Fruit fly (Drosophila melanogaster) whole organism, wandering third instar larva: ENCODE data around the gene CG17141.

Experiments used
- Abd-B ChIP-seq: fragments of >200 bp; optimal IDR thresholded peaks from 2 replicates; lab custom pipeline; 2017; ENCODE audit warnings: missing biosample characterization, missing genetic modification characterization
- CG9705 ChIP-seq: fragments of 200-800 bp; sonication (Bioruptor generic); optimal IDR thresholded peaks from 2 replicates; lab custom pipeline; 2018; ENCODE audit warnings: missing biosample characterization, mild to moderate bottlenecking, missing genetic modification characterization
- CrebA ChIP-seq: fragments of 200-800 bp; sonication (Bioruptor generic); optimal IDR thresholded peaks from 2 replicates; lab custom pipeline; 2016; ENCODE audit warnings: missing biosample characterization, mild to moderate bottlenecking, missing genetic modification characterization, borderline replicate concordance
- Dif ChIP-seq: fragments of 200-275, 200-300 bp; sonication (Bioruptor generic); optimal IDR thresholded peaks from 2 replicates; lab custom pipeline; 2018; ENCODE audit warnings: missing biosample characterization, missing genetic modification characterization; ENCODE audit not compliant: partially characterized antibody
- Hr83 ChIP-seq: fragments of 200-300 bp; sonication (Bioruptor generic); optimal IDR thresholded peaks from 2 replicates; lab custom pipeline; 2016; ENCODE audit warnings: missing biosample characterization, mild to moderate bottlenecking, missing genetic modification characterization, moderate library complexity; ENCODE audit not compliant: poor library complexity, severe bottlenecking
- Jra ChIP-seq: sonication (Bioruptor generic); optimal IDR thresholded peaks from 2 replicates; lab custom pipeline; 2016; ENCODE audit warnings: missing biosample characterization, missing genetic modification characterization
- Mio ChIP-seq: sonication (Bioruptor generic); optimal IDR thresholded peaks from 2 replicates; lab custom pipeline; 2016; ENCODE audit warnings: missing biosample characterization, missing genetic modification characterization
- Myc ChIP-seq: fragments of >200 bp; optimal IDR thresholded peaks from 2 replicates; lab custom pipeline; 2017
- N ChIP-seq: fragments of >200 bp; optimal IDR thresholded peaks from 2 replicates; lab custom pipeline; 2018; ENCODE audit warnings: missing biosample characterization, missing external identifiers, missing genetic modification characterization
- OdsH ChIP-seq: fragments of 200-800 bp; sonication (Bioruptor generic); optimal IDR thresholded peaks from 2 replicates; lab custom pipeline; 2016; ENCODE audit warnings: missing biosample characterization, mild to moderate bottlenecking, missing genetic modification characterization
- Rel ChIP-seq, 2 experiments: fragments of 200-800 bp; sonication (Bioruptor generic) in 1 of 2; optimal IDR thresholded peaks; 2 replicates in 1 of 2; 3 replicates in 1 of 2; lab custom pipeline; 2016 to 2019; ENCODE audit warnings: mild to moderate bottlenecking in 2 of 2, missing biosample characterization in 2 of 2, missing genetic modification characterization in 2 of 2, moderate library complexity in 1 of 2
- Sp1 ChIP-seq: fragments of 200-800 bp; sonication (Bioruptor generic); optimal IDR thresholded peaks from 3 replicates; lab custom pipeline; 2019; ENCODE audit warnings: missing biosample characterization, mild to moderate bottlenecking, missing genetic modification characterization, moderate library complexity
- Vsx2 ChIP-seq: fragments of 200-300, 225-300 bp; sonication (Bioruptor generic); optimal IDR thresholded peaks from 2 replicates; lab custom pipeline; 2018; ENCODE audit warnings: missing biosample characterization, missing genetic modification characterization; ENCODE audit not compliant: partially characterized antibody
- br ChIP-seq: fragments of 200-800 bp; sonication (Bioruptor generic); optimal IDR thresholded peaks from 2 replicates; lab custom pipeline; 2016; ENCODE audit warnings: missing biosample characterization, missing genetic modification characterization
- dl ChIP-seq, 2 experiments: fragments of 175-275, 200-275 bp in 1 of 2; fragments of 200-275 bp in 1 of 2; sonication (Bioruptor generic); optimal IDR thresholded peaks; lab custom pipeline; 2018; ENCODE audit warnings: mild to moderate bottlenecking in 2 of 2, missing biosample characterization in 2 of 2, missing genetic modification characterization in 2 of 2, moderate library complexity in 2 of 2; ENCODE audit not compliant: partially characterized antibody in 2 of 2, insufficient read depth in 1 of 2
- dsf ChIP-seq: sonication (Bioruptor generic); optimal IDR thresholded peaks from 2 replicates; lab custom pipeline; 2016; ENCODE audit warnings: missing biosample characterization, missing genetic modification characterization, borderline replicate concordance
- ey ChIP-seq: fragments of 200-800 bp; sonication (Bioruptor generic); optimal IDR thresholded peaks from 2 replicates; lab custom pipeline; 2016; ENCODE audit warnings: missing biosample characterization, missing genetic modification characterization
- foxo ChIP-seq, 2 experiments: fragments of 200-800 bp; sonication (Bioruptor generic); optimal IDR thresholded peaks; 2 replicates in 1 of 2; 3 replicates in 1 of 2; lab custom pipeline; 2016 to 2017; ENCODE audit warnings: missing biosample characterization in 2 of 2, missing genetic modification characterization in 2 of 2
- fru ChIP-seq: fragments of 200-800 bp; sonication (Bioruptor generic); optimal IDR thresholded peaks from 3 replicates; lab custom pipeline; 2016; ENCODE audit warnings: missing biosample characterization, mild to moderate bottlenecking, missing genetic modification characterization
- lola ChIP-seq: fragments of >200 bp; optimal IDR thresholded peaks from 2 replicates; lab custom pipeline; 2017; ENCODE audit warnings: missing biosample characterization, missing genetic modification characterization
- pan ChIP-seq: fragments of >200 bp; optimal IDR thresholded peaks from 2 replicates; lab custom pipeline; 2017
- psq ChIP-seq: fragments of 200-800 bp; sonication (Bioruptor generic); optimal IDR thresholded peaks from 3 replicates; lab custom pipeline; 2017; ENCODE audit warnings: missing biosample characterization, mild to moderate bottlenecking, missing genetic modification characterization, moderate library complexity
- rgr ChIP-seq: fragments of 200-800 bp; sonication (Bioruptor generic); optimal IDR thresholded peaks from 3 replicates; lab custom pipeline; 2016; ENCODE audit warnings: missing biosample characterization, mild to moderate bottlenecking, missing genetic modification characterization
- sage ChIP-seq: fragments of 200-800 bp; sonication (Bioruptor generic); optimal IDR thresholded peaks from 2 replicates; lab custom pipeline; 2016; ENCODE audit warnings: missing biosample characterization, mild to moderate bottlenecking, missing genetic modification characterization
- tai ChIP-seq: sonication (Bioruptor generic); optimal IDR thresholded peaks from 2 replicates; lab custom pipeline; 2016; ENCODE audit warnings: missing biosample characterization, missing genetic modification characterization
- usp ChIP-seq: fragments of >200 bp; optimal IDR thresholded peaks from 2 replicates; lab custom pipeline; 2017; ENCODE audit warnings: missing biosample characterization, missing genetic modification characterization
- woc ChIP-seq: sonication (Bioruptor generic); optimal IDR thresholded peaks from 2 replicates; lab custom pipeline; 2016; ENCODE audit warnings: missing biosample characterization, mild to moderate bottlenecking, missing genetic modification characterization

Gene CG17141

dm6 chr3R:22763587-22763986 lies 16.2 kb upstream of the CG17141 start, which contains the start of gene Nepl14:
TSS of gene Nepl14 (minus strand) at chr3R:22763711.
- TF ChIP-seq Sp1 (GFP tag; lab: Kevin White, UChicago) (no peak), Vsx2 (GFP tag; lab: Kevin White, UChicago) (no peak), dsf (GFP tag; lab: Kevin White, UChicago) (no peak), CG9705 (no peak), N (GFP tag; lab: Kevin White, UChicago) (no peak), pan (lab: Kevin White, UChicago) (no peak), Jra (GFP tag; lab: Kevin White, UChicago) (no peak), CrebA (no peak)

- TF ChIP-seq ey (GFP tag; lab: Kevin White, UChicago): no peak
- TF ChIP-seq Mio (GFP tag; lab: Kevin White, UChicago): no peak
- no peak for TF ChIP-seq Vsx2 (GFP tag; lab: Kevin White, UChicago)
- TF ChIP-seq OdsH (GFP tag; lab: Kevin White, UChicago): no peak
- no peak for TF ChIP-seq Abd-B (GFP tag; lab: Kevin White, UChicago)
- no peak for TF ChIP-seq lola
- no peak for TF ChIP-seq Hr83 (GFP tag; lab: Kevin White, UChicago)
- TF ChIP-seq tai (GFP tag; lab: Kevin White, UChicago): no peak
- no peak for TF ChIP-seq sage
- no peak for TF ChIP-seq Myc (lab: Kevin White, UChicago)
- TF ChIP-seq CG9705: no peak
- no peak for TF ChIP-seq Dif (GFP tag; lab: Kevin White, UChicago)
- no peak for TF ChIP-seq Jra (GFP tag; lab: Kevin White, UChicago)
- TF ChIP-seq psq (GFP tag; lab: Kevin White, UChicago): no peak
- no peak for TF ChIP-seq foxo (GFP tag; optimal IDR thresholded peaks at IDR 0.05; lab: Kevin White, UChicago)
- TF ChIP-seq rgr (GFP tag; lab: Kevin White, UChicago): no peak
- TF ChIP-seq usp: no peak
- TF ChIP-seq dl (GFP tag; optimal IDR thresholded peaks at IDR 0.05; lab: Kevin White, UChicago; ENCODE audit: insufficient read depth in 1 of 2, partially characterized antibody in 2 of 2): no peak
- no peak for TF ChIP-seq Sp1 (GFP tag; lab: Kevin White, UChicago)
- no peak for TF ChIP-seq br (GFP tag; lab: Kevin White, UChicago)
Observed at dm6 chr3R:22760988-22761387, 13.6 kb upstream of the CG17141 start, which contains the start of gene Nepl13. TSS of gene Nepl13 (minus strand) at chr3R:22761076.

- no peak for TF ChIP-seq fru
- TF ChIP-seq br (GFP tag; lab: Kevin White, UChicago): no peak
- TF ChIP-seq Jra (GFP tag; lab: Kevin White, UChicago): no peak
- no peak for TF ChIP-seq woc (GFP tag; lab: Kevin White, UChicago)
- TF ChIP-seq N (GFP tag; lab: Kevin White, UChicago): no peak
Observed at dm6 chr3R:22757117-22757516, 9.7 kb upstream of the CG17141 start.

- TF ChIP-seq Rel (GFP tag; optimal IDR thresholded peaks at IDR 0.05; lab: Kevin White, UChicago) (no peak), Rel (tag; optimal IDR thresholded peaks at IDR 0.05; lab: Kevin White, UChicago) (peak; percentile 51), tai (GFP tag; lab: Kevin White, UChicago) (no peak)
Observed at dm6 chr3R:22756289-22756688, 8.9 kb upstream of the CG17141 start.

- TF ChIP-seq dl (GFP tag; optimal IDR thresholded peaks at IDR 0.05; lab: Kevin White, UChicago; ENCODE audit: insufficient read depth in 1 of 2, partially characterized antibody in 2 of 2) (peak in 1 of 2 experiments; percentile 8), foxo (GFP tag; optimal IDR thresholded peaks at IDR 0.05; lab: Kevin White, UChicago) (no peak)
Observed at dm6 chr3R:22755187-22755777, 7.9 kb upstream of the CG17141 start.
